Fruit fly (Drosophila melanogaster): Measurements from ENCODE around the gene nmd.
A peak's percentile ranks its signal among the peaks of the same experiment; 100 is the strongest.

nmd gene

dm6 chr2L:10292066-10292560 lies 11.6 kb downstream of the nmd start, which contains the start of gene Ufd4 (continued):
- TF ChIP-seq Mrtf (GFP tag; IDR thresholded peaks at IDR 0.05) (no peak; the same call in 2 of the 3 replicates), z (GFP tag; IDR thresholded peaks at IDR 0.05) (no peak), CoRest (tag; optimal IDR thresholded peaks at IDR 0.05) (no peak), Trl (optimal IDR thresholded peaks at IDR 0.05) (no peak), Trl (GFP tag; optimal IDR thresholded peaks at IDR 0.05) (peak; percentile 69), tup (GFP tag; optimal IDR thresholded peaks at IDR 0.05) (no peak), lilli (GFP tag; optimal IDR thresholded peaks at IDR 0.05) (no peak), CG5180 (GFP tag; optimal IDR thresholded peaks at IDR 0.05) (no peak), odd (GFP tag; optimal IDR thresholded peaks at IDR 0.05) (no peak), CG17568 (GFP tag; optimal IDR thresholded peaks at IDR 0.05) (no peak), CG1647 (GFP tag; optimal IDR thresholded peaks at IDR 0.05) (peak; percentile 56), CG7745 (tag; optimal IDR thresholded peaks at IDR 0.05) (peak; percentile 7), CG15269 (tag; optimal IDR thresholded peaks at IDR 0.05) (no peak), sna (GFP tag; IDR thresholded peaks at IDR 0.05; ENCODE audit: partially characterized antibody) (no peak), gsb (GFP tag; IDR thresholded peaks at IDR 0.05) (no peak), insv (GFP tag; optimal IDR thresholded peaks at IDR 0.05) (no peak), pho (GFP tag; optimal IDR thresholded peaks at IDR 0.05) (peak; percentile 61), Usf (GFP tag; optimal IDR thresholded peaks at IDR 0.05) (no peak), Hr39 (optimal IDR thresholded peaks at IDR 0.05) (no peak), amos (GFP tag; IDR thresholded peaks at IDR 0.05; ENCODE audit: partially characterized antibody) (no peak; the same call in 1 of the 2 replicates), tin (GFP tag; optimal IDR thresholded peaks at IDR 0.05) (peak; percentile 68), toy (GFP tag; IDR thresholded peaks at IDR 0.05) (no peak), Nf-YB (GFP tag; optimal IDR thresholded peaks at IDR 0.05) (peak; percentile 51), ase (GFP tag; IDR thresholded peaks at IDR 0.05) (no peak), repo (GFP tag; optimal IDR thresholded peaks at IDR 0.05) (peak; percentile 25), NC2β (GFP tag; optimal IDR thresholded peaks at IDR 0.05) (peak; percentile 66), CG31224 (GFP tag; IDR thresholded peaks at IDR 0.05) (no peak), pfk (GFP tag; optimal IDR thresholded peaks at IDR 0.05) (peak; percentile 47), CG9876 (GFP tag; optimal IDR thresholded peaks at IDR 0.05) (no peak), D (optimal IDR thresholded peaks at IDR 0.05) (no peak), D (GFP tag; optimal IDR thresholded peaks at IDR 0.05) (peak; percentile 26), Awh (GFP tag; IDR thresholded peaks at IDR 0.05) (no peak), sens (GFP tag) (peak; percentile 93), Dref (GFP tag; IDR thresholded peaks at IDR 0.05) (peak; percentile 81), Poxn (GFP tag; IDR thresholded peaks at IDR 0.05) (no peak), Dip2 (GFP tag; IDR thresholded peaks at IDR 0.05) (no peak), zen (tag; optimal IDR thresholded peaks at IDR 0.05) (no peak), CG8281 (tag; optimal IDR thresholded peaks at IDR 0.05) (no peak), Optix (GFP tag; IDR thresholded peaks at IDR 0.05) (no peak), YL-1 (GFP tag; optimal IDR thresholded peaks at IDR 0.05) (peak; percentile 37), CG13424 (tag; optimal IDR thresholded peaks at IDR 0.05) (peak; percentile 73), CG8478 (optimal IDR thresholded peaks at IDR 0.05) (no peak), Dp (GFP tag; optimal IDR thresholded peaks at IDR 0.05) (peak; percentile 16), gfzf (GFP tag; optimal IDR thresholded peaks at IDR 0.05) (peak; percentile 14), row (GFP tag; IDR thresholded peaks at IDR 0.05) (peak; percentile 81), fd3F (GFP tag; optimal IDR thresholded peaks at IDR 0.05) (peak; percentile 60), nmo (GFP tag; optimal IDR thresholded peaks at IDR 0.05) (peak; percentile 75), CG17385 (GFP tag; optimal IDR thresholded peaks at IDR 0.05) (no peak), ham (GFP tag; IDR thresholded peaks at IDR 0.05) (no peak), Hr51 (GFP tag; optimal IDR thresholded peaks at IDR 0.05) (peak in 1 of 2 experiments; percentile 56), CG7928 (GFP tag; optimal IDR thresholded peaks at IDR 0.05) (no peak), Sin3A (optimal IDR thresholded peaks at IDR 0.05) (no peak), Sry-δ (GFP tag; optimal IDR thresholded peaks at IDR 0.05) (peak; percentile 87)
